Worm (Caenorhabditis elegans) whole organism, L2 larva: ENCODE measurements around the gene chil-25.

ENCODE experiments used
- ama-1 ChIP-seq: fragments of 150-350 bp; optimal IDR thresholded peaks from 2 replicates; lab custom pipeline; 2018; ENCODE audit warnings: inconsistent platforms
- crh-2 ChIP-seq: sonication (generic microtip); optimal IDR thresholded peaks from 2 replicates; lab custom pipeline; 2017; ENCODE audit warnings: missing biosample characterization, missing genetic modification characterization

DNA sequence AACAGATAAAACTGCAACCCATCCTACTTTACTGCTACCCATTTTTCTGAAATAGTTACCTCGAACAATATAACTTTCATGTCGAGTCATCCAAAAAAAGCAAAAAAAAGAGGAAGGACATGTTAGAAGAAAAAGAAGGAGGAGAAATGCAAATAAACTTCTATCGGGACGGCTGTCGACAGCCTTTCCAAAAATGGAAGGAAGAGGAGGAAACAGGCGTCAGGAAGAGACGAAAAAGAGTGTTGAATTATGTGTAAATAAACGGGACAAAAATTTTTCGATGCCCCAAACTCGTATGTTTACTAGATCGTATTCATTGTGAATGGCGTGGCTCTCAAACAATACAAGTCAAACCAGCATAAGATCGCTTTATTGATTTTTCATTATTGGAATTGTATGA lies 46.6 kb downstream of the chil-25 start, which contains the start of gene M176.5:
- TF ChIP-seq ama-1 (lab: Kevin White, UChicago) (no peak), crh-2 (tag; lab: Kevin White, UChicago) (no peak)
